Worm (Caenorhabditis elegans) whole organism, late embryonic: ENCODE measurements around the gene daf-22.

ENCODE experiments used
- ama-1 ChIP-seq: fragments of 150-350 bp; optimal IDR thresholded peaks from 2 replicates; lab custom pipeline; 2014
- ceh-18 ChIP-seq: sonication (generic microtip); optimal IDR thresholded peaks from 2 replicates; lab custom pipeline; 2016; ENCODE audit warnings: missing genetic modification characterization, missing compliant biosample characterization
- ceh-2 ChIP-seq: sonication (generic microtip); optimal IDR thresholded peaks from 2 replicates; lab custom pipeline; 2016; ENCODE audit warnings: missing genotype, missing genetic modification characterization, missing compliant biosample characterization
- elt-4 ChIP-seq: sonication (generic microtip); optimal IDR thresholded peaks from 2 replicates; lab custom pipeline; 2016; ENCODE audit warnings: missing genetic modification characterization, missing compliant biosample characterization
- madf-2 ChIP-seq: sonication (generic microtip); optimal IDR thresholded peaks from 2 replicates; lab custom pipeline; 2017; ENCODE audit warnings: missing genetic modification characterization, missing compliant biosample characterization
- nhr-11 ChIP-seq: fragments of 150-350 bp; optimal IDR thresholded peaks from 2 replicates; lab custom pipeline; 2014; ENCODE audit warnings: missing biosample characterization, missing genetic modification characterization
- nhr-232 ChIP-seq: sonication (generic microtip); optimal IDR thresholded peaks from 2 replicates; lab custom pipeline; 2016; ENCODE audit warnings: missing genetic modification characterization, missing compliant biosample characterization
- odd-2 ChIP-seq: sonication (generic microtip); optimal IDR thresholded peaks from 2 replicates; lab custom pipeline; 2017; ENCODE audit warnings: antibody characterized with exemption, mild to moderate bottlenecking, missing genetic modification characterization, missing compliant biosample characterization
- pag-3 ChIP-seq: sonication (generic microtip); optimal IDR thresholded peaks from 2 replicates; lab custom pipeline; 2016; ENCODE audit warnings: missing compliant biosample characterization, missing genetic modification characterization, borderline replicate concordance
- tbx-7 ChIP-seq: sonication (generic microtip); optimal IDR thresholded peaks from 2 replicates; lab custom pipeline; 2016; ENCODE audit warnings: missing genotype, missing genetic modification characterization, missing compliant biosample characterization
- unc-55 ChIP-seq: sonication (generic microtip); optimal IDR thresholded peaks from 2 replicates; lab custom pipeline; 2017; ENCODE audit warnings: missing biosample characterization, missing genetic modification reagents, missing genetic modification characterization
- unc-86 ChIP-seq: sonication (generic microtip); optimal IDR thresholded peaks from 2 replicates; lab custom pipeline; 2016; ENCODE audit warnings: missing genetic modification characterization, missing compliant biosample characterization

DNA sequence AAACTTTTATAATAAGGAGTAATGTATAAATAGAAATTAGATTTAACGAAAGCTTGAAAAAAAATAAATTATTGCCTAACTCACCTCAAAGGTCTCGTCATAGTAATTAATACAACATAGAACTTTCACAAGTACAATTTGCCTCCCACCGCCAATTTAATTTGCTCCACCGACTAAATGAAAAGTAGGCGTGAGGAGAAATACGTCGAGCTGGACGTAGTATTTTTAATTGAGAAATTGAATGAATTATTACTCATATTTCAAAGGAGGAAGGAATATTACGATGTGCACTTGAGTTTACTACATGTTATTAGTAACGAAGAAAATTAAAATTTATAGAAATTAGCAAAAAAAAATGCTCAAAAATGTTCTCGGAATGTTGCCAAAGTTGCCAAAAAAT is 12.9 kb upstream of the daf-22 start, which contains the start of gene Y57A10C.9:
- no peak for TF ChIP-seq ceh-18 (tag; lab: Kevin White, UChicago)
- TF ChIP-seq tbx-7 (tag; lab: Kevin White, UChicago) = no peak
- TF ChIP-seq nhr-11 = no peak
- TF ChIP-seq unc-86 (tag; lab: Kevin White, UChicago) = no peak
- no peak for TF ChIP-seq unc-55
- TF ChIP-seq elt-4 = no peak
- no peak for TF ChIP-seq ceh-2 (tag; lab: Kevin White, UChicago)
- no peak for TF ChIP-seq nhr-232 (tag; lab: Kevin White, UChicago)
- no peak for TF ChIP-seq odd-2
- no peak for TF ChIP-seq madf-2 (tag; lab: Kevin White, UChicago)
- TF ChIP-seq ama-1 (lab: Kevin White, UChicago) = no peak
- TF ChIP-seq pag-3 (tag; lab: Kevin White, UChicago) = no peak
